Worm (Caenorhabditis elegans) whole organism, mixed stage, embryonic: ENCODE results near the gene nid-1.
A peak's percentile ranks its signal among the peaks of the same experiment; 100 is the strongest.
"Not testable (repeated sequence)": the region's sequence is repeated elsewhere in the genome, so short reads cannot be mapped to it uniquely, and the experiment has no call there.

ENCODE experiments used
- M03D4.4 ChIP-seq: sonication (generic microtip); optimal IDR thresholded peaks from 2 replicates; lab custom pipeline; 2017; ENCODE audit warnings: mild to moderate bottlenecking, missing genetic modification characterization, missing compliant biosample characterization
- bed-3 ChIP-seq: fragments of 200-800 bp; sonication (Bioruptor generic); optimal IDR thresholded peaks from 3 replicates; lab custom pipeline; 2018; ENCODE audit warnings: mild to moderate bottlenecking, missing genetic modification characterization, moderate library complexity, missing compliant biosample characterization
- blmp-1 ChIP-seq: fragments of 150-350 bp; optimal IDR thresholded peaks from 2 replicates; lab custom pipeline; 2014; ENCODE audit warnings: missing biosample characterization, missing genetic modification characterization
- ceh-39 ChIP-seq: fragments of 150-350 bp; optimal IDR thresholded peaks from 2 replicates; lab custom pipeline; 2014; ENCODE audit warnings: missing biosample characterization, missing genetic modification characterization
- ceh-43 ChIP-seq: fragments of 200-800 bp; sonication (Bioruptor generic); optimal IDR thresholded peaks from 2 replicates; lab custom pipeline; 2018; ENCODE audit warnings: mild to moderate bottlenecking, missing genetic modification characterization, moderate library complexity, missing compliant biosample characterization
- ceh-83 ChIP-seq: fragments of 200-800 bp; sonication (Bioruptor generic); optimal IDR thresholded peaks from 2 replicates; lab custom pipeline; 2018; ENCODE audit warnings: mild to moderate bottlenecking, missing genetic modification characterization, missing compliant biosample characterization
- ces-1 ChIP-seq: fragments of 150-350 bp; optimal IDR thresholded peaks from 2 replicates; lab custom pipeline; 2014; ENCODE audit warnings: missing biosample characterization, missing genetic modification reagents, missing genetic modification characterization
- cnd-1 ChIP-seq: fragments of 200-800 bp; sonication (Bioruptor generic); optimal IDR thresholded peaks from 2 replicates; lab custom pipeline; 2018; ENCODE audit warnings: mild to moderate bottlenecking, missing genetic modification characterization, missing compliant biosample characterization
- drap-1 ChIP-seq: fragments of 200-800 bp; sonication (Bioruptor generic); optimal IDR thresholded peaks from 3 replicates; lab custom pipeline; 2018; ENCODE audit warnings: mild to moderate bottlenecking, missing genetic modification characterization, missing compliant biosample characterization
- elt-1 ChIP-seq: sonication (generic microtip); optimal IDR thresholded peaks from 2 replicates; lab custom pipeline; 2017; ENCODE audit warnings: missing genetic modification characterization, mild to moderate bottlenecking, missing compliant biosample characterization, antibody characterized with exemption, moderate library complexity, borderline replicate concordance; ENCODE audit not compliant: insufficient read depth
- elt-3 ChIP-seq: fragments of 150-350 bp; optimal IDR thresholded peaks from 2 replicates; lab custom pipeline; 2014; ENCODE audit warnings: missing biosample characterization, missing genetic modification characterization
- flh-1 ChIP-seq: fragments of 200-800 bp; sonication (Bioruptor generic); optimal IDR thresholded peaks from 2 replicates; lab custom pipeline; 2018; ENCODE audit warnings: mild to moderate bottlenecking, missing genetic modification characterization, moderate library complexity, missing compliant biosample characterization
- ham-2 ChIP-seq: fragments of 200-800 bp; sonication (Bioruptor generic); optimal IDR thresholded peaks from 2 replicates; lab custom pipeline; 2018; ENCODE audit warnings: mild to moderate bottlenecking, missing genetic modification characterization, missing compliant biosample characterization
- hlh-1 ChIP-seq: fragments of 150-350 bp; optimal IDR thresholded peaks from 2 replicates; lab custom pipeline; 2014; ENCODE audit warnings: missing biosample characterization, missing genetic modification reagents, missing genetic modification characterization
- lin-13 ChIP-seq: fragments of 150-350 bp; optimal IDR thresholded peaks from 2 replicates; lab custom pipeline; 2014; ENCODE audit warnings: missing biosample characterization, missing genetic modification characterization
- lin-32 ChIP-seq: fragments of 200-800 bp; sonication (Bioruptor generic); optimal IDR thresholded peaks from 2 replicates; lab custom pipeline; 2018; ENCODE audit warnings: mild to moderate bottlenecking, missing genetic modification characterization, missing compliant biosample characterization
- lsy-2 ChIP-seq: fragments of 150-350 bp; optimal IDR thresholded peaks from 2 replicates; lab custom pipeline; 2014; ENCODE audit warnings: missing biosample characterization, missing genetic modification characterization
- mab-5 ChIP-seq: fragments of 150-350 bp; optimal IDR thresholded peaks from 2 replicates; lab custom pipeline; 2014; ENCODE audit warnings: missing biosample characterization, missing genetic modification characterization
- mep-1 ChIP-seq: fragments of 150-350 bp; optimal IDR thresholded peaks from 2 replicates; lab custom pipeline; 2017; ENCODE audit warnings: missing biosample characterization, missing genetic modification reagents, missing genetic modification characterization, inconsistent platforms
- mls-2 ChIP-seq: sonication (generic microtip); optimal IDR thresholded peaks from 2 replicates; lab custom pipeline; 2016; ENCODE audit warnings: mild to moderate bottlenecking, missing genetic modification characterization, moderate library complexity, missing compliant biosample characterization
- nhr-2 ChIP-seq: fragments of 150-350 bp; optimal IDR thresholded peaks from 2 replicates; lab custom pipeline; 2014; ENCODE audit warnings: missing biosample characterization, missing genetic modification characterization
- nhr-237 ChIP-seq: fragments of 150-350 bp; optimal IDR thresholded peaks from 2 replicates; lab custom pipeline; 2014; ENCODE audit warnings: missing biosample characterization, missing genetic modification characterization
- nhr-28 ChIP-seq: fragments of 150-350 bp; optimal IDR thresholded peaks from 2 replicates; lab custom pipeline; 2014; ENCODE audit warnings: missing biosample characterization, missing genetic modification characterization
- nhr-76 ChIP-seq: sonication (generic microtip); optimal IDR thresholded peaks from 2 replicates; lab custom pipeline; 2017; ENCODE audit warnings: missing biosample characterization, missing genetic modification characterization
- pha-4 ChIP-seq: fragments of 150-350 bp; optimal IDR thresholded peaks from 2 replicates; lab custom pipeline; 2018; ENCODE audit warnings: missing biosample characterization, missing genetic modification reagents, missing genetic modification characterization
- sem-2 ChIP-seq: fragments of 200-800 bp; sonication (Bioruptor generic); optimal IDR thresholded peaks from 2 replicates; lab custom pipeline; 2018; ENCODE audit warnings: mild to moderate bottlenecking, missing genetic modification characterization, missing compliant biosample characterization
- snpc-4 ChIP-seq: fragments of 150-350 bp; optimal IDR thresholded peaks from 2 replicates; lab custom pipeline; 2014; ENCODE audit warnings: missing biosample characterization, missing genetic modification characterization
- sptf-1 ChIP-seq: sonication (generic microtip); optimal IDR thresholded peaks from 2 replicates; lab custom pipeline; 2017; ENCODE audit warnings: mild to moderate bottlenecking, missing genetic modification characterization, moderate library complexity, missing compliant biosample characterization
- tbx-8 ChIP-seq: fragments of 200-800 bp; sonication (Bioruptor generic); optimal IDR thresholded peaks from 2 replicates; lab custom pipeline; 2018; ENCODE audit warnings: mild to moderate bottlenecking, missing genetic modification characterization, moderate library complexity, missing compliant biosample characterization
- unc-120 ChIP-seq: sonication (generic microtip); optimal IDR thresholded peaks from 2 replicates; lab custom pipeline; 2017; ENCODE audit warnings: missing genetic modification characterization, missing compliant biosample characterization; ENCODE audit not compliant: poor library complexity, severe bottlenecking
- unc-39 ChIP-seq: fragments of 150-350 bp; optimal IDR thresholded peaks from 2 replicates; lab custom pipeline; 2014; ENCODE audit warnings: missing biosample characterization, missing genetic modification characterization
- ztf-11 ChIP-seq: fragments of 150-350 bp; optimal IDR thresholded peaks from 2 replicates; lab custom pipeline; 2014; ENCODE audit warnings: missing biosample characterization, missing genetic modification characterization

The nid-1 gene

ce11 chrV:12909544-12910157 lies at the start of gene nid-1:
TSS of gene nid-1 (plus strand) at chrV:12910107.
- TF ChIP-seq elt-1 (tag; lab: Kevin White, UChicago) (no peak), nhr-76 (tag; lab: Kevin White, UChicago) (no peak), hlh-1 (tag; lab: Kevin White, UChicago) (no peak), ceh-83 (GFP tag; lab: Kevin White, UChicago) (no peak), blmp-1 (tag; lab: Kevin White, UChicago) (no peak), ztf-11 (tag; lab: Kevin White, UChicago) (no peak), elt-3 (tag; lab: Kevin White, UChicago) (no peak), sptf-1 (tag; lab: Kevin White, UChicago) (no peak), cnd-1 (tag; lab: Kevin White, UChicago) (no peak), lin-13 (tag; lab: Kevin White, UChicago) (no peak), bed-3 (GFP tag; lab: Kevin White, UChicago) (no peak), pha-4 (tag; lab: Kevin White, UChicago) (no peak), mls-2 (tag; lab: Kevin White, UChicago) (no peak), ceh-39 (tag; lab: Kevin White, UChicago) (no peak), unc-120 (tag; lab: Kevin White, UChicago) (no peak), M03D4.4 (tag; lab: Kevin White, UChicago) (no peak), drap-1 (no peak)
- TF ChIP-seq, all 35 proteins: peak for 0

DNA sequence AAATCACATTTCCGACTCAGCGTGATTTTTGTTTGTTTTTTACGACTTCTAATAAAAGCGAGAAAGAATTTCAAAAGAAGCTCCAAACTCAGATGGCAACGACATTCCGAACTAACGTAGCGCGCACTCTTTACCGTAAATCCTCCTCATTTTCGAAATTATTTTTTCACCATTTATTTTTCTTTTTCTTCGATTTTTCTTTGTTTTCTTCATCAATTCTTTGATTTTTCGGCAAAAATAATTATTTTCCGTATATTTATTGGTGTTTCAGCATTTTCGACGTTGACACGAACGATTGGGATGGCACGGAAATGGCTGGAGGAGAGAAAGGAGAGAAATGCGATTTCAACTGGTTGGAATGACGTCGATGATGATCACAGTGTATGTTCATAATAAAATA lies 44.3 kb upstream of the nid-1 start, which contains the start of gene T07F10.5:
T07F10.5 (plus strand) TSS at position 301 of the 400 bp plus-strand sequence.
- TF ChIP-seq ceh-43; ceh-39 (tag; lab: Kevin White, UChicago); ham-2 (GFP tag; lab: Kevin White, UChicago): not testable (repeated sequence)

DNA sequence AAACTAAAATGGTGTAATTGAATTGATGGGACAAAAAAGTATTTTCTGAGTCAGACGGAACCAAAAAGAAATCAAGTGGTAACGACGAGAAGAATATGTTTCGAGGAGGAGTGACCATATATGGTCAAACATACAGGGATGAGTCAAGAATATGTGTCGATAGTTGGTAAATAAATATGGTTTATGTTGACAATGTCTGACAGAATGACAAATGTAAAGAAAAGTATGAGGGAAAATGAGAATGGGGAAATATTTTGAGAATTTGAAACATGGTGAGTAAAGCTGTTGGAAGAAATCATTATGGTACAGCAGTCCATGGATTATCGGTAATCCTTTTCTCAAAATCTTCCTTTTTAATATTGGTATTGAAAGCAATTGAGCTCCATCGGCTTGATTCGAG lies 41.9 kb upstream of the nid-1 start, which contains the start of gene nspg-1:
nspg-1 (minus strand) TSS at position 101 of the 400 bp plus-strand sequence.
- no peak for TF ChIP-seq unc-39 (tag; lab: Kevin White, UChicago)
- no peak for TF ChIP-seq ztf-11 (tag; lab: Kevin White, UChicago)
- no peak for TF ChIP-seq sptf-1 (tag; lab: Kevin White, UChicago)
- no peak for TF ChIP-seq bed-3 (GFP tag; lab: Kevin White, UChicago)
- TF ChIP-seq hlh-1 (tag; lab: Kevin White, UChicago), result no peak
- no peak for TF ChIP-seq nhr-237 (tag; lab: Kevin White, UChicago)
- no peak for TF ChIP-seq flh-1 (GFP tag; lab: Kevin White, UChicago)
- TF ChIP-seq ham-2 (GFP tag; lab: Kevin White, UChicago), result no peak
- no peak for TF ChIP-seq tbx-8
- TF ChIP-seq M03D4.4 (tag; lab: Kevin White, UChicago), result no peak
- no peak for TF ChIP-seq ceh-83 (GFP tag; lab: Kevin White, UChicago)
- TF ChIP-seq mab-5 (tag; lab: Kevin White, UChicago), result no peak
- TF ChIP-seq blmp-1 (tag; lab: Kevin White, UChicago), result no peak
- TF ChIP-seq snpc-4, result no peak
- no peak for TF ChIP-seq drap-1
- TF ChIP-seq lin-32 (GFP tag; lab: Kevin White, UChicago), result no peak
- no peak for TF ChIP-seq sem-2 (GFP tag; lab: Kevin White, UChicago)
- no peak for TF ChIP-seq lin-13 (tag; lab: Kevin White, UChicago)
- TF ChIP-seq ceh-39 (tag; lab: Kevin White, UChicago), result no peak
- TF ChIP-seq, all 35 proteins: peak for 0

DNA sequence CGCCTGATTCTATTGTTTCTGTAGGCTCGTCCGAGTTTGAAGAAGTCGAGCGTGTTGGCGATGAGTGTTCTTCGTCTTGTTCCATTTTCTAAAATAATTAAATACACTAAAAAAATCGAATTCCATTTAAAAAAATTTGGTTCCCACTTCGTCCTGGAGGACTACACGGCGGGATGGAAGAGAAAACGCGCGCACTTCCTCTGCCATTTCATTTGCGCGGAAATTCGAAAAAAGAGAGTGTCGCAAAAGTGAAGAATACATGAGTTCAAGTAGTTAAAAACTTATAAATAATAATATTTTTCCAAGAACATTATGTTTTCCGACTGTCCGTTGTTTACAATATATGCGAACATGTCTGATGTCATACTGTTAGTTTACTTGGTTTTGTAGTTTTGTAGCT lies 40.0 kb upstream of the nid-1 start, which contains the start of gene T07F10.3:
T07F10.3 (minus strand) TSS at position 98 of the 400 bp plus-strand sequence.
- peak; percentile 59 for TF ChIP-seq lsy-2 (tag; lab: Kevin White, UChicago)
- TF ChIP-seq unc-120 (tag; lab: Kevin White, UChicago), result no peak
- TF ChIP-seq bed-3 (GFP tag; lab: Kevin White, UChicago), result peak; percentile 4
- TF ChIP-seq elt-3 (tag; lab: Kevin White, UChicago), result no peak
- TF ChIP-seq flh-1 (GFP tag; lab: Kevin White, UChicago), result no peak
- no peak for TF ChIP-seq lin-13 (tag; lab: Kevin White, UChicago)
- peak; percentile 46 for TF ChIP-seq ces-1 (GFP tag; lab: Kevin White, UChicago)
- TF ChIP-seq drap-1, result peak; percentile 47
- TF ChIP-seq nhr-2 (tag; lab: Kevin White, UChicago), result no peak
- no peak for TF ChIP-seq cnd-1 (tag; lab: Kevin White, UChicago)
- TF ChIP-seq mep-1 (tag; lab: Kevin White, UChicago), result peak; percentile 67
- TF ChIP-seq sem-2 (GFP tag; lab: Kevin White, UChicago), result no peak
- peak; percentile 11 for TF ChIP-seq ceh-39 (tag; lab: Kevin White, UChicago)
- TF ChIP-seq sptf-1 (tag; lab: Kevin White, UChicago), result peak; percentile 81
- TF ChIP-seq lin-32 (GFP tag; lab: Kevin White, UChicago), result peak; percentile 56
- TF ChIP-seq mls-2 (tag; lab: Kevin White, UChicago), result no peak
- TF ChIP-seq ham-2 (GFP tag; lab: Kevin White, UChicago), result no peak
- TF ChIP-seq tbx-8, result no peak
- peak; percentile 35 for TF ChIP-seq hlh-1 (tag; lab: Kevin White, UChicago)
- TF ChIP-seq nhr-237 (tag; lab: Kevin White, UChicago), result peak; percentile 0
- TF ChIP-seq nhr-28, result no peak
- no peak for TF ChIP-seq ceh-43
